Worm (Caenorhabditis elegans) whole organism, early embryonic: ENCODE measurements around the gene lgl-1.

Experiments used
- B0310.2 ChIP-seq: sonication (generic microtip); optimal IDR thresholded peaks from 2 replicates; lab custom pipeline; 2016; ENCODE audit warnings: mild to moderate bottlenecking, missing genetic modification characterization, missing compliant biosample characterization
- F13C5.2 ChIP-seq: sonication (generic microtip); optimal IDR thresholded peaks from 2 replicates; lab custom pipeline; 2017; ENCODE audit warnings: mild to moderate bottlenecking, missing genetic modification characterization, inconsistent platforms, missing compliant biosample characterization
- aly-1 ChIP-seq: sonication (generic microtip); optimal IDR thresholded peaks from 2 replicates; lab custom pipeline; 2016; ENCODE audit warnings: missing genetic modification characterization, missing compliant biosample characterization
- ama-1 ChIP-seq: fragments of 150-350 bp; optimal IDR thresholded peaks from 2 replicates; lab custom pipeline; 2014
- ceh-13 ChIP-seq: fragments of 200-800 bp; sonication (Bioruptor generic); optimal IDR thresholded peaks from 2 replicates; lab custom pipeline; 2018; ENCODE audit warnings: mild to moderate bottlenecking, missing genetic modification characterization, missing compliant biosample characterization
- ceh-36 ChIP-seq: sonication (generic microtip); optimal IDR thresholded peaks from 2 replicates; lab custom pipeline; 2016; ENCODE audit warnings: missing genetic modification characterization, inconsistent platforms, missing compliant biosample characterization
- ets-7 ChIP-seq: sonication (generic microtip); optimal IDR thresholded peaks from 2 replicates; lab custom pipeline; 2016; ENCODE audit warnings: missing genotype, missing genetic modification characterization, missing compliant biosample characterization
- flt-1 ChIP-seq: fragments of 200-800 bp; sonication (Bioruptor generic); IDR thresholded peaks from 2 replicates; pipeline ENCODE4 v1.3.6; 2022; ENCODE audit warnings: missing genetic modification characterization, missing compliant biosample characterization
- hmbx-1 ChIP-seq: sonication (generic microtip); optimal IDR thresholded peaks from 2 replicates; lab custom pipeline; 2016; ENCODE audit warnings: mild to moderate bottlenecking, missing genetic modification characterization, missing compliant biosample characterization
- hmg-4 ChIP-seq: fragments of 200-800 bp; sonication (Bioruptor generic); optimal IDR thresholded peaks from 2 replicates; lab custom pipeline; 2018; ENCODE audit warnings: mild to moderate bottlenecking, missing genetic modification characterization, missing compliant biosample characterization
- hnd-1 ChIP-seq: sonication (generic microtip); optimal IDR thresholded peaks from 2 replicates; lab custom pipeline; 2016; ENCODE audit warnings: missing genetic modification characterization, missing compliant biosample characterization
- pes-1 ChIP-seq: fragments of 200-800 bp; sonication (Bioruptor generic); IDR thresholded peaks from 2 replicates; pipeline ENCODE4 v1.3.6; 2022; ENCODE audit warnings: missing genetic modification reagents, missing genetic modification characterization, missing compliant biosample characterization
- scrt-1 ChIP-seq: fragments of 200-800 bp; sonication (Bioruptor generic); IDR thresholded peaks from 2 replicates; pipeline ENCODE4 v1.3.6; 2022; ENCODE audit warnings: missing genetic modification characterization, missing compliant biosample characterization
- sea-1 ChIP-seq: fragments of 200-800 bp; sonication (Bioruptor generic); conservative IDR thresholded peaks from 2 replicates; pipeline ENCODE4 v1.3.6; 2022; ENCODE audit warnings: missing genetic modification characterization, missing compliant biosample characterization
- tbx-11 ChIP-seq: fragments of 200-800 bp; sonication (Bioruptor generic); IDR thresholded peaks from 2 replicates; pipeline ENCODE4 v1.3.6; 2022; ENCODE audit warnings: missing genetic modification characterization, missing compliant biosample characterization
- tbx-37 ChIP-seq: fragments of 200-800 bp; sonication (Bioruptor generic); conservative IDR thresholded peaks from 2 replicates; pipeline ENCODE4 v1.3.6; 2022; ENCODE audit warnings: missing genetic modification reagents, missing genetic modification characterization, missing compliant biosample characterization
- tra-4 ChIP-seq: sonication (generic microtip); optimal IDR thresholded peaks from 2 replicates; lab custom pipeline; 2017; ENCODE audit warnings: missing genetic modification characterization, missing compliant biosample characterization

The lgl-1 gene

ce11 chrX:871020-871419, at the start of gene lgl-1:
Gene lgl-1, minus strand, starts transcription at chrX:871089.
- TF ChIP-seq F13C5.2 (tag; lab: Kevin White, UChicago) (peak; percentile 45), scrt-1 (GFP tag; lab: Robert Waterston, UW) (0 out of 2 replicates have a peak, but pooled peaks have one; percentile 41), hmg-4 (GFP tag; lab: Kevin White, UChicago) (peak; percentile 90), pes-1 (GFP tag; lab: Robert Waterston, UW) (no peak)

- TF ChIP-seq B0310.2 (tag; lab: Kevin White, UChicago): no peak
- TF ChIP-seq ceh-36 (tag; lab: Kevin White, UChicago): no peak
- no peak for TF ChIP-seq sea-1
- no peak for TF ChIP-seq tbx-11 (GFP tag; lab: Robert Waterston, UW)
- no peak for TF ChIP-seq tbx-37
- no peak for TF ChIP-seq F13C5.2 (tag; lab: Kevin White, UChicago)
- no peak for TF ChIP-seq hmbx-1 (tag; lab: Kevin White, UChicago)
- no peak for TF ChIP-seq pes-1 (GFP tag; lab: Robert Waterston, UW)
- no peak for TF ChIP-seq ceh-13 (GFP tag; lab: Kevin White, UChicago)
- TF ChIP-seq tra-4 (tag; lab: Kevin White, UChicago): no peak
- no peak for TF ChIP-seq flt-1 (GFP tag; lab: Robert Waterston, UW)
- TF ChIP-seq ets-7 (tag; lab: Kevin White, UChicago): no peak
- no peak for TF ChIP-seq aly-1
- no peak for TF ChIP-seq scrt-1 (GFP tag; lab: Robert Waterston, UW)
- no peak for TF ChIP-seq hnd-1 (tag; lab: Kevin White, UChicago)
Measured at ce11 chrX:918097-918496, 47.2 kb upstream of the lgl-1 start, which contains the start of gene F35H12.5. Gene F35H12.5, plus strand, starts transcription at chrX:918397.

ce11 chrX:915510-915909, 44.6 kb upstream of the lgl-1 start, which contains the start of gene sel-12:
Gene sel-12, plus strand, starts transcription at chrX:915867.
- 0 out of 2 replicates have a peak, but pooled peaks have one; percentile 23 for TF ChIP-seq tbx-37
- peak; percentile 4 for TF ChIP-seq hmg-4 (GFP tag; lab: Kevin White, UChicago)
- no peak for TF ChIP-seq B0310.2 (tag; lab: Kevin White, UChicago)

- TF ChIP-seq F13C5.2 (tag; lab: Kevin White, UChicago) (no peak), pes-1 (GFP tag; lab: Robert Waterston, UW) (no peak), tbx-11 (GFP tag; lab: Robert Waterston, UW) (no peak), sea-1 (no peak)
Measured at ce11 chrX:912990-913389, 42.1 kb upstream of the lgl-1 start, which contains the start of gene F35H12.6. Gene F35H12.6, plus strand, starts transcription at chrX:913290.

- TF ChIP-seq hmg-4 (GFP tag; lab: Kevin White, UChicago) (no peak), ceh-36 (tag; lab: Kevin White, UChicago) (no peak), aly-1 (no peak), ets-7 (tag; lab: Kevin White, UChicago) (no peak), scrt-1 (GFP tag; lab: Robert Waterston, UW) (no peak), ama-1 (lab: Kevin White, UChicago) (no peak), B0310.2 (tag; lab: Kevin White, UChicago) (no peak), sea-1 (no peak), F13C5.2 (tag; lab: Kevin White, UChicago) (no peak), flt-1 (GFP tag; lab: Robert Waterston, UW) (no peak), hmbx-1 (tag; lab: Kevin White, UChicago) (no peak), pes-1 (GFP tag; lab: Robert Waterston, UW) (no peak), tbx-37 (no peak), tbx-11 (GFP tag; lab: Robert Waterston, UW) (no peak), tra-4 (tag; lab: Kevin White, UChicago) (no peak), hnd-1 (tag; lab: Kevin White, UChicago) (no peak), ceh-13 (GFP tag; lab: Kevin White, UChicago) (no peak)
Measured at ce11 chrX:912564-912963, 41.7 kb upstream of the lgl-1 start.

- no peak for TF ChIP-seq hnd-1 (tag; lab: Kevin White, UChicago)
- no peak for TF ChIP-seq tra-4 (tag; lab: Kevin White, UChicago)
- no peak for TF ChIP-seq aly-1
- no peak for TF ChIP-seq scrt-1 (GFP tag; lab: Robert Waterston, UW)
- TF ChIP-seq flt-1 (GFP tag; lab: Robert Waterston, UW): no peak
- TF ChIP-seq tbx-11 (GFP tag; lab: Robert Waterston, UW): no peak
- TF ChIP-seq ceh-13 (GFP tag; lab: Kevin White, UChicago): no peak
- TF ChIP-seq hmbx-1 (tag; lab: Kevin White, UChicago): no peak
- TF ChIP-seq ets-7 (tag; lab: Kevin White, UChicago): no peak
- TF ChIP-seq ama-1 (lab: Kevin White, UChicago): no peak
- no peak for TF ChIP-seq pes-1 (GFP tag; lab: Robert Waterston, UW)
Measured at ce11 chrX:910337-910736, 39.4 kb upstream of the lgl-1 start.

ce11 chrX:902512-902911, 31.6 kb upstream of the lgl-1 start, which contains the start of gene ZC13.10:
Gene ZC13.10, minus strand, starts transcription at chrX:902612.
- TF ChIP-seq sea-1 (no peak), F13C5.2 (tag; lab: Kevin White, UChicago) (no peak), aly-1 (no peak), tra-4 (tag; lab: Kevin White, UChicago) (no peak), tbx-11 (GFP tag; lab: Robert Waterston, UW) (no peak), tbx-37 (no peak), hnd-1 (tag; lab: Kevin White, UChicago) (no peak)

ce11 chrX:897948-898347, 27.1 kb upstream of the lgl-1 start, which contains the start of gene mab-7:
Gene mab-7, minus strand, starts transcription at chrX:898048.
- TF ChIP-seq hmbx-1 (tag; lab: Kevin White, UChicago) (no peak), pes-1 (GFP tag; lab: Robert Waterston, UW) (no peak), flt-1 (GFP tag; lab: Robert Waterston, UW) (no peak), aly-1 (no peak), scrt-1 (GFP tag; lab: Robert Waterston, UW) (no peak), tbx-11 (GFP tag; lab: Robert Waterston, UW) (no peak), tbx-37 (no peak), ceh-13 (GFP tag; lab: Kevin White, UChicago) (no peak), hnd-1 (tag; lab: Kevin White, UChicago) (no peak), sea-1 (no peak), B0310.2 (tag; lab: Kevin White, UChicago) (no peak), tra-4 (tag; lab: Kevin White, UChicago) (no peak), hmg-4 (GFP tag; lab: Kevin White, UChicago) (no peak), ets-7 (tag; lab: Kevin White, UChicago) (no peak)
